Worm (Caenorhabditis elegans) whole organism, L2 larva: Measurements from ENCODE around the gene C17H12.8.

Source experiments
- Y55F3AM.14 ChIP-seq: fragments of 200-800 bp; sonication (Bioruptor generic); optimal IDR thresholded peaks from 2 replicates; lab custom pipeline; 2018; ENCODE audit warnings: mild to moderate bottlenecking, missing genetic modification characterization, missing compliant biosample characterization
- alr-1 ChIP-seq: fragments of 150-350 bp; optimal IDR thresholded peaks from 2 replicates; lab custom pipeline; 2014; ENCODE audit warnings: missing biosample characterization, missing genetic modification characterization
- ama-1 ChIP-seq: fragments of 150-350 bp; optimal IDR thresholded peaks from 2 replicates; lab custom pipeline; 2018; ENCODE audit warnings: inconsistent platforms
- blmp-1 ChIP-seq: sonication (generic microtip); optimal IDR thresholded peaks from 2 replicates; lab custom pipeline; 2017; ENCODE audit warnings: missing genetic modification characterization, mild to moderate bottlenecking, missing compliant biosample characterization, antibody characterized with exemption, moderate library complexity; ENCODE audit not compliant: insufficient read depth
- ceh-16 ChIP-seq: fragments of 150-350 bp; optimal IDR thresholded peaks from 2 replicates; lab custom pipeline; 2014; ENCODE audit warnings: missing biosample characterization, missing genetic modification characterization
- ceh-82 ChIP-seq: fragments of 150-350 bp; optimal IDR thresholded peaks from 2 replicates; lab custom pipeline; 2014; ENCODE audit warnings: missing biosample characterization, missing genetic modification characterization
- crh-2 ChIP-seq: sonication (generic microtip); optimal IDR thresholded peaks from 2 replicates; lab custom pipeline; 2017; ENCODE audit warnings: missing biosample characterization, missing genetic modification characterization
- fos-1 ChIP-seq: fragments of 150-350 bp; optimal IDR thresholded peaks from 2 replicates; lab custom pipeline; 2014; ENCODE audit warnings: missing biosample characterization, missing genetic modification characterization
- gmeb-1 ChIP-seq: fragments of 150-350 bp; optimal IDR thresholded peaks from 2 replicates; lab custom pipeline; 2014; ENCODE audit warnings: missing biosample characterization, missing genetic modification characterization
- lin-11 ChIP-seq: fragments of 150-350 bp; sonication (generic microtip); optimal IDR thresholded peaks from 2 replicates; lab custom pipeline; 2014; ENCODE audit warnings: missing biosample characterization, missing genetic modification characterization, inconsistent platforms, mixed read lengths
- lin-13 ChIP-seq: fragments of 150-350 bp; optimal IDR thresholded peaks from 2 replicates; lab custom pipeline; 2014; ENCODE audit warnings: missing biosample characterization, missing genetic modification reagents, missing genetic modification characterization
- mab-5 ChIP-seq: fragments of 150-350 bp; optimal IDR thresholded peaks from 2 replicates; lab custom pipeline; 2014; ENCODE audit warnings: missing biosample characterization, missing genetic modification characterization
- mbf-1 ChIP-seq: sonication (generic microtip); optimal IDR thresholded peaks from 2 replicates; lab custom pipeline; 2017; ENCODE audit warnings: missing biosample characterization, missing genetic modification characterization
- nhr-10 ChIP-seq: sonication (generic microtip); optimal IDR thresholded peaks from 2 replicates; lab custom pipeline; 2017; ENCODE audit warnings: missing biosample characterization, missing genetic modification characterization
- nhr-11 ChIP-seq: fragments of 150-350 bp; optimal IDR thresholded peaks from 2 replicates; lab custom pipeline; 2014; ENCODE audit warnings: missing biosample characterization, missing genetic modification characterization
- nhr-129 ChIP-seq: fragments of 150-350 bp; optimal IDR thresholded peaks from 2 replicates; lab custom pipeline; 2014; ENCODE audit warnings: missing biosample characterization, missing genetic modification characterization
- nhr-21 ChIP-seq: fragments of 150-350 bp; optimal IDR thresholded peaks from 2 replicates; lab custom pipeline; 2014; ENCODE audit warnings: missing biosample characterization, missing genetic modification characterization
- nhr-237 ChIP-seq: fragments of 150-350 bp; optimal IDR thresholded peaks from 2 replicates; lab custom pipeline; 2014; ENCODE audit warnings: missing biosample characterization, missing genetic modification characterization
- nhr-25 ChIP-seq: fragments of 150-350 bp; sonication (generic microtip); optimal IDR thresholded peaks from 3 replicates; lab custom pipeline; 2014; ENCODE audit warnings: missing biosample characterization, missing genetic modification characterization
- nhr-6 ChIP-seq: fragments of 150-350 bp; optimal IDR thresholded peaks from 2 replicates; lab custom pipeline; 2014; ENCODE audit warnings: missing biosample characterization, missing genetic modification characterization
- nhr-77 ChIP-seq: fragments of 150-350 bp; optimal IDR thresholded peaks from 2 replicates; lab custom pipeline; 2014; ENCODE audit warnings: missing biosample characterization, missing genetic modification characterization
- peb-1 ChIP-seq: fragments of 150-350 bp; optimal IDR thresholded peaks from 2 replicates; lab custom pipeline; 2014; ENCODE audit warnings: missing biosample characterization, missing genetic modification characterization
- sem-4 ChIP-seq: fragments of 150-350 bp; optimal IDR thresholded peaks from 2 replicates; lab custom pipeline; 2014; ENCODE audit warnings: missing biosample characterization, missing genetic modification reagents, missing genetic modification characterization
- skn-1 ChIP-seq: sonication (generic microtip); optimal IDR thresholded peaks from 2 replicates; lab custom pipeline; 2017; ENCODE audit warnings: missing biosample characterization, missing genetic modification characterization
- sma-3 ChIP-seq: sonication (generic microtip); optimal IDR thresholded peaks from 2 replicates; lab custom pipeline; 2016; ENCODE audit warnings: missing genetic modification reagents, missing genetic modification characterization, missing compliant biosample characterization
- sma-9 ChIP-seq, 2 experiments: fragments of 150-350 bp in 1 of 2; sonication (generic microtip) in 1 of 2; optimal IDR thresholded peaks; 2 replicates each; lab custom pipeline; 2014 to 2016; ENCODE audit warnings: missing genetic modification characterization in 2 of 2, mild to moderate bottlenecking in 1 of 2, missing biosample characterization in 1 of 2, missing compliant biosample characterization in 1 of 2, missing genetic modification reagents in 1 of 2, moderate library complexity in 1 of 2
- snpc-4 ChIP-seq: fragments of 150-350 bp; optimal IDR thresholded peaks from 2 replicates; lab custom pipeline; 2014; ENCODE audit warnings: missing biosample characterization, missing genetic modification characterization
- unc-39 ChIP-seq: fragments of 150-350 bp; optimal IDR thresholded peaks from 2 replicates; lab custom pipeline; 2014; ENCODE audit warnings: missing biosample characterization, missing genetic modification characterization
- unc-55 ChIP-seq: fragments of 150-350 bp; sonication (generic microtip); optimal IDR thresholded peaks from 3 replicates; lab custom pipeline; 2014; ENCODE audit warnings: missing biosample characterization, missing genetic modification reagents, missing genetic modification characterization
- unc-62 ChIP-seq: fragments of 150-350 bp; optimal IDR thresholded peaks from 2 replicates; lab custom pipeline; 2014; ENCODE audit warnings: missing biosample characterization, missing genetic modification reagents, missing genetic modification characterization
- ztf-11 ChIP-seq: sonication (generic microtip); optimal IDR thresholded peaks from 2 replicates; lab custom pipeline; 2017; ENCODE audit warnings: missing biosample characterization, missing genetic modification characterization
- ztf-4 ChIP-seq: fragments of 150-350 bp; optimal IDR thresholded peaks from 2 replicates; lab custom pipeline; 2014; ENCODE audit warnings: missing biosample characterization, missing genetic modification characterization

C17H12.8 gene

ce11 chrIV:6792380-6793309, 25.9 kb upstream of the C17H12.8 start:
- no peak for TF ChIP-seq alr-1
- TF ChIP-seq gmeb-1 (tag; lab: Kevin White, UChicago), result peak; percentile 35
- TF ChIP-seq sma-3 (GFP tag; lab: Kevin White, UChicago), result peak; percentile 28
- no peak for TF ChIP-seq nhr-129
- no peak for TF ChIP-seq nhr-237 (tag; lab: Kevin White, UChicago)
- TF ChIP-seq crh-2, result peak; percentile 71
- TF ChIP-seq nhr-6 (tag; lab: Kevin White, UChicago), result peak; percentile 43
- no peak for TF ChIP-seq ceh-16 (tag; lab: Kevin White, UChicago)
- peak; percentile 32 for TF ChIP-seq sma-9 (GFP tag; optimal IDR thresholded peaks at IDR 0.05; lab: Kevin White, UChicago)
- no peak for TF ChIP-seq sma-9 (tag; optimal IDR thresholded peaks at IDR 0.05; lab: Kevin White, UChicago)
- TF ChIP-seq nhr-77 (tag; lab: Kevin White, UChicago), result no peak
- TF ChIP-seq lin-13, result peak; percentile 18
- no peak for TF ChIP-seq unc-39
- peak; percentile 16 for TF ChIP-seq Y55F3AM.14
- TF ChIP-seq ztf-11 (tag; lab: Kevin White, UChicago), result no peak
- TF ChIP-seq nhr-11, result no peak
- TF ChIP-seq snpc-4 (tag; lab: Kevin White, UChicago), result peak; percentile 42
- TF ChIP-seq unc-62 (GFP tag; lab: Kevin White, UChicago), result no peak
- TF ChIP-seq ztf-4 (tag; lab: Kevin White, UChicago), result no peak

DNA sequence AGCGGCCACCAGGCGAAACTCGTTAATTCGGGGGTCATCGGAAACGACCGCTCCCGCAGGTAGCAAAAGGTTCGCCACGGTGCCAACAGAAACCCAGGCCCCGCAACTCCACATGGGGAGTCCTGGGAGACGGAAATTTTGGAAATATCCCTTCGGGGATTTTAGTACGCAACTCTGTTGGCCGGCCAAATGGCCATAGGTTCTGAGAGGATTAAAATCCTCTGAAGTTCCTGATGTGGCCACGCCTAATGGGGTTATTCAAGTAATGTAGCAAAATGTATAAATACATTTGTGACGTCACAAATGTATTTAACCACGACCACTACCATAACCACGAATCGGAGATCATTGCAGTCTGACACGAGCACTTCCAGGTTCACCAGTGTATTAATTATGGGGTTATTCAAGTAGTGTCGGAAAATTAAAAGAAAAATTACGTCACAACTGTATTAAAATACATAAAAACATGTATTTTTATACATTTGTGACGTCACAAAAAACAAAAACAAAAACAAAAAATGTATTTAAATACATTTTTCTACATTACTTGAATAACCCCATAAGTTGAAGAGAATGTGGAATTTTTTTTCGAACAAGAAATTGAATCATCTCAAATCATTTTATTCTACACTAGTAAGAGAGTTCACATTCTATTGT, 25.1 kb upstream of the C17H12.8 start:
- no peak for TF ChIP-seq peb-1
- no peak for TF ChIP-seq nhr-10 (tag; lab: Kevin White, UChicago)
- no peak for TF ChIP-seq unc-55 (GFP tag; lab: Kevin White, UChicago)
- TF ChIP-seq blmp-1 (tag; lab: Kevin White, UChicago), result no peak
- TF ChIP-seq ama-1 (lab: Kevin White, UChicago), result no peak
- TF ChIP-seq unc-39, result no peak
- TF ChIP-seq lin-11 (tag; lab: Kevin White, UChicago), result no peak
- no peak for TF ChIP-seq gmeb-1 (tag; lab: Kevin White, UChicago)
- TF ChIP-seq ztf-4 (tag; lab: Kevin White, UChicago), result no peak
- TF ChIP-seq unc-62 (GFP tag; lab: Kevin White, UChicago), result no peak
- no peak for TF ChIP-seq sma-3 (GFP tag; lab: Kevin White, UChicago)
- TF ChIP-seq sem-4 (tag; lab: Kevin White, UChicago), result no peak
- no peak for TF ChIP-seq skn-1 (tag; lab: Kevin White, UChicago)
- no peak for TF ChIP-seq ztf-11 (tag; lab: Kevin White, UChicago)
- TF ChIP-seq nhr-6 (tag; lab: Kevin White, UChicago), result no peak
- no peak for TF ChIP-seq mbf-1 (tag; lab: Kevin White, UChicago)
- no peak for TF ChIP-seq mab-5 (tag; lab: Kevin White, UChicago)
- no peak for TF ChIP-seq nhr-25
- TF ChIP-seq, all 48 proteins: peak for 0

ce11 chrIV:6795529-6795928, 23.0 kb upstream of the C17H12.8 start, which contains the start of the genes C17H12.3 and C17H12.12:
Gene C17H12.3 (minus strand): TSS chrIV:6795629.
Gene C17H12.12 (plus strand): TSS chrIV:6795924.
- TF ChIP-seq ama-1 (lab: Kevin White, UChicago), result no peak
- TF ChIP-seq ceh-82 (tag; lab: Kevin White, UChicago), result no peak
- TF ChIP-seq, all 48 proteins: peak for 0

DNA sequence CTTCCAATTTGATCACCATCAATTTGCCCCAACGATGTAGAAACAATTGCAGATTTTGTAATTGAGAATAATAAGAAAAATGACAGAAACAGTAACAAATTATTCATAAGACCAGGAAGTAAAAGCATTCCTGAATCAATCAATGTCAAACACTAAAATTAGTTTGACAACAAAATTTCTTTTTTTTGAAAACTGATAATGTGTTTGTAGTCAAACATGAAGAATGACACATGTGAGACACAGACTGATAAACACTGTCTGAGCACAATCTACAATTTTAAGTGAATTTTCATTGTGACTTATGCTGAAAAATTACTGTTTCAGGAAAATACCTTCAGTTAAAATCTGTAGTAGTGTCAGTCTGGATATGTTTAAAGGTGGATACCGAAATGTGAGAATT, 16.4 kb upstream of the C17H12.8 start, which contains the start of the genes cest-4 and C17H12.11:
cest-4 (minus strand) TSS at position 206 of the 400 bp plus-strand sequence.
C17H12.11 (plus strand) TSS at position 256 of the 400 bp plus-strand sequence.
- TF ChIP-seq nhr-21 (no peak), fos-1 (tag; lab: Kevin White, UChicago) (peak; percentile 95), nhr-6 (tag; lab: Kevin White, UChicago) (no peak), sma-9 (GFP tag; optimal IDR thresholded peaks at IDR 0.05; lab: Kevin White, UChicago) (peak; percentile 43), sma-9 (tag; optimal IDR thresholded peaks at IDR 0.05; lab: Kevin White, UChicago) (no peak), sma-3 (GFP tag; lab: Kevin White, UChicago) (no peak), skn-1 (tag; lab: Kevin White, UChicago) (peak; percentile 34)
